Worm (Caenorhabditis elegans) whole organism, midembryonic: ENCODE results near the gene C55B6.5.

ENCODE experiments used
- cog-1 ChIP-seq: sonication (generic microtip); optimal IDR thresholded peaks from 2 replicates; lab custom pipeline; 2016; ENCODE audit warnings: missing genetic modification characterization, missing compliant biosample characterization
- flt-1 ChIP-seq: fragments of 200-800 bp; sonication (Bioruptor generic); IDR thresholded peaks from 2 replicates; pipeline ENCODE4 v1.3.6; 2022; ENCODE audit warnings: missing genetic modification characterization, missing compliant biosample characterization
- klf-2 ChIP-seq: fragments of 200-800 bp; sonication (Bioruptor generic); conservative IDR thresholded peaks from 2 replicates; pipeline ENCODE4 v1.3.6; 2022; ENCODE audit warnings: missing genetic modification reagents, missing genetic modification characterization, missing compliant biosample characterization
- ref-1 ChIP-seq: fragments of 200-800 bp; sonication (Bioruptor generic); conservative IDR thresholded peaks from 2 replicates; pipeline ENCODE4 v1.3.6; 2022; ENCODE audit warnings: missing genetic modification reagents, missing genetic modification characterization, missing compliant biosample characterization
- ztf-23 ChIP-seq: fragments of 200-800 bp; sonication (Bioruptor generic); IDR thresholded peaks from 2 replicates; pipeline ENCODE4 v1.3.6; 2022; ENCODE audit warnings: missing genetic modification reagents, missing genetic modification characterization, missing compliant biosample characterization

- no peak for TF ChIP-seq klf-2 (GFP tag; lab: Robert Waterston, UW)
- no peak for TF ChIP-seq cog-1 (tag; lab: Kevin White, UChicago)
- TF ChIP-seq flt-1 (GFP tag; lab: Robert Waterston, UW) = no peak
- no peak for TF ChIP-seq ztf-23
- no peak for TF ChIP-seq ref-1
Observed at ce11 chrX:7177341-7177740, 27.8 kb downstream of the C55B6.5 start, which contains the start of gene F43E12.1.
